Fruit fly (Drosophila melanogaster) whole organism, embryonic: ENCODE measurements around the gene Lamtor4.

ENCODE experiments used
- B-H1 ChIP-seq: fragments of 200-800 bp; sonication (Bioruptor generic); IDR thresholded peaks from 3 replicates; pipeline ENCODE4 v1.3.6; 2022; ENCODE audit warnings: missing biosample characterization, missing genetic modification characterization
- CG10321 ChIP-seq: fragments of 200-800 bp; sonication (Bioruptor generic); IDR thresholded peaks from 2 replicates; pipeline ENCODE4 v1.3.6; 2022; ENCODE audit warnings: missing biosample characterization, missing genetic modification characterization
- CG11560 ChIP-seq: fragments of 200-800 bp; sonication (Bioruptor generic); IDR thresholded peaks from 3 replicates; pipeline ENCODE4 v1.3.6; 2022; ENCODE audit warnings: missing biosample characterization, missing genetic modification characterization
- CG11696 ChIP-seq: fragments of 200-800 bp; sonication (Bioruptor generic); IDR thresholded peaks from 2 replicates; pipeline ENCODE4 v1.3.6; 2022; ENCODE audit warnings: missing biosample characterization, missing genetic modification characterization
- CG12219 ChIP-seq: fragments of 200-800 bp; sonication (Bioruptor generic); optimal IDR thresholded peaks from 3 replicates; lab custom pipeline; 2018; ENCODE audit warnings: missing biosample characterization, mild to moderate bottlenecking, missing genetic modification characterization
- CG12942 ChIP-seq: fragments of 200-800 bp; sonication (Bioruptor generic); optimal IDR thresholded peaks from 3 replicates; lab custom pipeline; 2016; ENCODE audit warnings: missing biosample characterization, missing genetic modification characterization
- CG14050 ChIP-seq: fragments of 200-800 bp; sonication (Bioruptor generic); IDR thresholded peaks from 3 replicates; pipeline ENCODE4 v1.3.6; 2022; ENCODE audit warnings: missing biosample characterization, missing genetic modification characterization
- CG15073 ChIP-seq: fragments of 200-800 bp; sonication (Bioruptor generic); optimal IDR thresholded peaks from 2 replicates; lab custom pipeline; 2016; ENCODE audit warnings: missing biosample characterization, missing genetic modification characterization
- CG15479 ChIP-seq: fragments of 200-800 bp; sonication (Bioruptor generic); optimal IDR thresholded peaks from 3 replicates; lab custom pipeline; 2019; ENCODE audit warnings: missing biosample characterization, mild to moderate bottlenecking, missing genetic modification characterization, moderate library complexity
- CG1602 ChIP-seq: fragments of 200-800 bp; sonication (Bioruptor generic); optimal IDR thresholded peaks from 3 replicates; lab custom pipeline; 2016; ENCODE audit warnings: missing biosample characterization, missing genetic modification characterization
- CG17186 ChIP-seq: fragments of 200-800 bp; sonication (Bioruptor generic); optimal IDR thresholded peaks from 3 replicates; lab custom pipeline; 2017; ENCODE audit warnings: missing biosample characterization, missing genetic modification reagents, missing genetic modification characterization
- CG17612 ChIP-seq: fragments of 200-800 bp; sonication (Bioruptor generic); IDR thresholded peaks from 2 replicates; pipeline ENCODE4 v1.3.6; 2022; ENCODE audit warnings: missing biosample characterization, missing genetic modification characterization
- CG18011 ChIP-seq: fragments of 200-800 bp; sonication (Bioruptor generic); optimal IDR thresholded peaks from 2 replicates; lab custom pipeline; 2017; ENCODE audit warnings: missing biosample characterization, missing genetic modification characterization, mild to moderate bottlenecking, moderate library complexity, missing genotype
- CG30020 ChIP-seq: fragments of 200-800 bp; optimal IDR thresholded peaks from 2 replicates; lab custom pipeline; 2019; ENCODE audit warnings: missing biosample characterization, mild to moderate bottlenecking, missing genetic modification characterization, moderate library complexity
- CG34224 ChIP-seq: fragments of 200-800 bp; sonication (Bioruptor generic); IDR thresholded peaks from 3 replicates; pipeline ENCODE4 v1.3.6; 2022; ENCODE audit warnings: missing biosample characterization, missing genetic modification characterization; ENCODE audit not compliant: partially characterized antibody
- CG3838 ChIP-seq: fragments of 200-800 bp; sonication (Bioruptor generic); optimal IDR thresholded peaks from 3 replicates; lab custom pipeline; 2016; ENCODE audit warnings: missing biosample characterization, missing genetic modification characterization
- CG3847 ChIP-seq: fragments of 200-800 bp; sonication (Bioruptor generic); IDR thresholded peaks from 2 replicates; pipeline ENCODE4 v1.3.6; 2022; ENCODE audit warnings: missing biosample characterization, missing genetic modification characterization
- CG4854 ChIP-seq: fragments of 200-800 bp; sonication (Bioruptor generic); optimal IDR thresholded peaks from 2 replicates; lab custom pipeline; 2016; ENCODE audit warnings: missing biosample characterization, missing genetic modification characterization, inconsistent platforms
- CG6854 ChIP-seq: fragments of 200-800 bp; sonication (Bioruptor generic); optimal IDR thresholded peaks from 3 replicates; lab custom pipeline; 2017; ENCODE audit warnings: missing biosample characterization, mild to moderate bottlenecking, missing genetic modification characterization
- CG7357 ChIP-seq: fragments of 200-800 bp; sonication (Bioruptor generic); IDR thresholded peaks from 3 replicates; pipeline ENCODE4 v1.3.6; 2022; ENCODE audit warnings: missing biosample characterization, missing genetic modification characterization
- CG8944 ChIP-seq: fragments of 200-800 bp; sonication (Bioruptor generic); optimal IDR thresholded peaks from 3 replicates; lab custom pipeline; 2016; ENCODE audit warnings: missing biosample characterization, missing genetic modification characterization
- CG9817 ChIP-seq: fragments of 200-800 bp; sonication (Bioruptor generic); optimal IDR thresholded peaks from 2 replicates; lab custom pipeline; 2018; ENCODE audit warnings: missing biosample characterization, mild to moderate bottlenecking, missing genetic modification characterization, moderate library complexity
- CG9932 ChIP-seq: fragments of 200-800 bp; sonication (Bioruptor generic); IDR thresholded peaks from 2 replicates; pipeline ENCODE4 v1.3.6; 2022; ENCODE audit warnings: missing biosample characterization, missing genetic modification characterization
- D ChIP-seq, 2 experiments: fragments of 200-800 bp in 1 of 2; fragments of >200 bp in 1 of 2; sonication (Bioruptor generic) in 1 of 2; optimal IDR thresholded peaks; 2 replicates in 1 of 2; 3 replicates in 1 of 2; lab custom pipeline; 2017; ENCODE audit warnings: mild to moderate bottlenecking in 1 of 2, missing biosample characterization in 1 of 2, missing genetic modification characterization in 1 of 2, missing genetic modification reagents in 1 of 2
- Gsc ChIP-seq: fragments of 200-800 bp; sonication (Bioruptor generic); IDR thresholded peaks from 2 replicates; pipeline ENCODE4 v1.3.6; 2022; ENCODE audit warnings: missing biosample characterization, missing genetic modification characterization
- Gug ChIP-seq: fragments of 200-800 bp; sonication (Bioruptor generic); IDR thresholded peaks from 4 replicates; pipeline ENCODE4 v1.3.6; 2022; ENCODE audit warnings: missing biosample characterization, missing genetic modification characterization
- Hey ChIP-seq: fragments of 200-800 bp; sonication (Bioruptor generic); optimal IDR thresholded peaks from 3 replicates; lab custom pipeline; 2018; ENCODE audit warnings: missing biosample characterization, mild to moderate bottlenecking, missing genetic modification characterization
- Nf-YA ChIP-seq: fragments of 200-800 bp; sonication (Bioruptor generic); IDR thresholded peaks from 2 replicates; pipeline ENCODE4 v1.3.6; 2022; ENCODE audit warnings: missing biosample characterization, missing genetic modification characterization
- Rx ChIP-seq: fragments of 200-800 bp; sonication (Bioruptor generic); IDR thresholded peaks from 2 replicates; pipeline ENCODE4 v1.3.6; 2022; ENCODE audit warnings: missing biosample characterization, missing genetic modification characterization
- Scr ChIP-seq: fragments of 200-800 bp; sonication (Bioruptor generic); IDR thresholded peaks from 2 replicates; pipeline ENCODE4 v1.3.6; 2022; ENCODE audit warnings: missing biosample characterization, missing genetic modification characterization; ENCODE audit not compliant: partially characterized antibody
- Stat92E ChIP-seq, 3 experiments: fragments of >200 bp in 2 of 3; fragments of 200-800 bp in 1 of 3; sonication (Bioruptor generic) in 1 of 3; optimal IDR thresholded peaks; 2 replicates each; lab custom pipeline; 2017 to 2019; ENCODE audit warnings: missing biosample characterization in 3 of 3, missing genetic modification characterization in 3 of 3, mild to moderate bottlenecking in 1 of 3, moderate library complexity in 1 of 3
- Vsx1 ChIP-seq: fragments of 200-800 bp; sonication (Bioruptor generic); optimal IDR thresholded peaks from 2 replicates; lab custom pipeline; 2017; ENCODE audit warnings: missing biosample characterization, mild to moderate bottlenecking, missing genetic modification characterization, missing genetic modification reagents
- bcd ChIP-seq: fragments of 200-800 bp; sonication (Bioruptor generic); optimal IDR thresholded peaks from 2 replicates; lab custom pipeline; 2017; ENCODE audit warnings: missing biosample characterization, mild to moderate bottlenecking, missing genetic modification characterization
- bsh ChIP-seq, 2 experiments: fragments of 200-800 bp; sonication (Bioruptor generic); optimal IDR thresholded peaks; 2 replicates each; lab custom pipeline; 2017 to 2018; ENCODE audit warnings: mild to moderate bottlenecking in 2 of 2, missing biosample characterization in 2 of 2, missing genetic modification characterization in 2 of 2, moderate library complexity in 1 of 2
- cas ChIP-seq: fragments of 200-800 bp; sonication (Bioruptor generic); IDR thresholded peaks from 2 replicates; pipeline ENCODE4 v1.3.6; 2022; ENCODE audit warnings: missing biosample characterization, missing genetic modification characterization
- dan ChIP-seq: fragments of 200-800 bp; sonication (Bioruptor generic); IDR thresholded peaks from 2 replicates; pipeline ENCODE4 v1.3.6; 2022; ENCODE audit warnings: missing biosample characterization, missing genetic modification characterization
- dm ChIP-seq: fragments of 200-800 bp; sonication (Bioruptor generic); optimal IDR thresholded peaks from 3 replicates; lab custom pipeline; 2016; ENCODE audit warnings: missing biosample characterization, missing genetic modification characterization
- dysf ChIP-seq: fragments of 200-800 bp; sonication (Bioruptor generic); IDR thresholded peaks from 3 replicates; pipeline ENCODE4 v1.3.6; 2022; ENCODE audit warnings: missing biosample characterization, missing genetic modification characterization
- ems ChIP-seq: fragments of 200-800 bp; sonication (Bioruptor generic); optimal IDR thresholded peaks from 3 replicates; lab custom pipeline; 2016; ENCODE audit warnings: missing biosample characterization, missing genetic modification characterization
- fru ChIP-seq: fragments of >200 bp; optimal IDR thresholded peaks from 2 replicates; lab custom pipeline; 2017
- gfzf ChIP-seq: fragments of 200-800 bp; sonication (Bioruptor generic); optimal IDR thresholded peaks from 2 replicates; lab custom pipeline; 2016; ENCODE audit warnings: missing biosample characterization, mild to moderate bottlenecking, missing genetic modification characterization, moderate library complexity
- gt ChIP-seq: fragments of 200-800 bp; sonication (Bioruptor generic); IDR thresholded peaks from 2 replicates; pipeline ENCODE4 v1.3.6; 2022; ENCODE audit warnings: missing biosample characterization, missing genetic modification characterization
- inv ChIP-seq: fragments of 200-800 bp; sonication (Bioruptor generic); IDR thresholded peaks from 2 replicates; pipeline ENCODE4 v1.3.6; 2022; ENCODE audit warnings: missing biosample characterization, missing genetic modification characterization; ENCODE audit not compliant: partially characterized antibody
- jing ChIP-seq: fragments of 200-800 bp; sonication (Bioruptor generic); optimal IDR thresholded peaks from 2 replicates; lab custom pipeline; 2018; ENCODE audit warnings: missing biosample characterization, mild to moderate bottlenecking, missing genetic modification characterization
- peb ChIP-seq: fragments of 200-800 bp; sonication (Bioruptor generic); IDR thresholded peaks from 2 replicates; pipeline ENCODE4 v1.3.6; 2022; ENCODE audit warnings: missing biosample characterization, missing genetic modification characterization
- prd ChIP-seq, 3 experiments: fragments of >200 bp in 2 of 3; fragments of 200-800 bp in 1 of 3; sonication (Bioruptor generic) in 1 of 3; optimal IDR thresholded peaks in 2 of 3; IDR thresholded peaks in 1 of 3; 2 replicates in 2 of 3; 3 replicates in 1 of 3; pipeline versions ENCODE4 v1.3.6 to Lab custom; 2017 to 2022; ENCODE audit warnings: missing biosample characterization in 1 of 3, missing genetic modification characterization in 1 of 3
- sens-2 ChIP-seq: fragments of 200-800 bp; sonication (Bioruptor generic); IDR thresholded peaks from 2 replicates; pipeline ENCODE4 v1.3.6; 2022; ENCODE audit warnings: missing biosample characterization, missing genetic modification characterization
- tap ChIP-seq: fragments of 200-800 bp; optimal IDR thresholded peaks from 3 replicates; lab custom pipeline; 2019; ENCODE audit warnings: missing biosample characterization, mild to moderate bottlenecking, missing genetic modification characterization, moderate library complexity
- toy ChIP-seq: fragments of 200-800 bp; sonication (Bioruptor generic); IDR thresholded peaks from 2 replicates; pipeline ENCODE4 v1.3.6; 2022; ENCODE audit warnings: missing biosample characterization, missing genetic modification characterization
- wdn ChIP-seq: fragments of 200-800 bp; sonication (Bioruptor generic); IDR thresholded peaks from 2 replicates; pipeline ENCODE4 v1.3.6; 2022; ENCODE audit warnings: missing biosample characterization, missing genetic modification characterization

The Lamtor4 gene

DNA sequence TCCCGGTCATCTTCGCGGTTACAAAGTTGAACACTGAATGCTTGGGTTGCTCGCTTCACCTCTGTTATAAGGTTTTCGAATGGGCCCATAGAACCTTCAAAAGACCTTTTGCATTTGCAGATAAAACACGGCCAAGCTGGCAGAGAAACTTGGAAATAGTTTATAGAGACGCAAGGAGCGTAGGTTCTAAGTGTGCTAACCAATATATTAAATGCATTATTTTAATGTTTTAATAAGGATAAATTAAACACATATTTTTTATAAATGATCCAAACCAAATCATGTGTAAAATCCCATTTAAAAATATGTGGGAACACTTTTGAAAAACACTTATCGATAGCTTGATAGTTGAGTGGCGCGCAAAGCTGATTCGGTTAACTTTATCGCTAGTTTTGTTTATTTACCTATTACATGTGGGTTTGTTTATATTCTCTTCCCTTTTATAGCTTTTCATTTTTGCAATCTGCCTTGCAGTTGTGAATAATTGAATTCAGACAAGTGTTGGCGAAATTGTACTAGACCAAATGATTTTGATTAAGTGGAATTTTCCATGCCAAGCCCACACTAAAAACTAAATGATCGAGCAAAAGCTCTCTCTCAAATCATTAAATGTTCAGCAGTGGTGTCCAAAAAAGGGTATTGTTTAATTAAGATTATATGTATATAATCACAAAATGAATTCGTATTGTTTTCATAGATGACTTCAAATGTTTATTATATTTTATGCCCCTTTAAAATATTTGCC is 43.5 kb downstream of the Lamtor4 start, which contains the start of gene CG12766 (continued):
- TF ChIP-seq Rx (GFP tag; lab: Robert Waterston, UW), result no peak
- no peak for TF ChIP-seq CG12942
- TF ChIP-seq Scr (GFP tag; lab: Robert Waterston, UW), result peak; percentile 64
- no peak for TF ChIP-seq toy
- no peak for TF ChIP-seq Gsc
- no peak for TF ChIP-seq tap
- TF ChIP-seq CG17186 (GFP tag; lab: Kevin White, UChicago), result no peak
- TF ChIP-seq prd (optimal IDR thresholded peaks at IDR 0.05; lab: Kevin White, UChicago), result no peak
- 0 out of 3 replicates have a peak, but pooled peaks have one; percentile 5 for TF ChIP-seq prd (GFP tag; IDR thresholded peaks at IDR 0.05; lab: Robert Waterston, UW)
- TF ChIP-seq CG9817 (tag; lab: Kevin White, UChicago), result no peak
- no peak for TF ChIP-seq sens-2 (GFP tag; lab: Robert Waterston, UW)
- no peak for TF ChIP-seq bcd (GFP tag; lab: Kevin White, UChicago)
- peak; percentile 38; the same call in 1 of the 2 replicates for TF ChIP-seq CG9932 (GFP tag; lab: Robert Waterston, UW)
- no peak for TF ChIP-seq CG15073 (GFP tag; lab: Kevin White, UChicago)
- TF ChIP-seq gt, result no peak
- TF ChIP-seq bsh (GFP tag; optimal IDR thresholded peaks at IDR 0.05; lab: Kevin White, UChicago), result no peak
- no peak for TF ChIP-seq CG11696 (GFP tag; lab: Robert Waterston, UW)
- TF ChIP-seq CG11560, result no peak
- TF ChIP-seq wdn (GFP tag; lab: Robert Waterston, UW), result no peak
- no peak for TF ChIP-seq CG30020 (tag; lab: Kevin White, UChicago)
- TF ChIP-seq peb (GFP tag; lab: Robert Waterston, UW), result peak; percentile 29; the same call in 1 of the 2 replicates
- TF ChIP-seq CG3838 (GFP tag; lab: Kevin White, UChicago), result no peak
- no peak for TF ChIP-seq CG10321
- TF ChIP-seq CG1602 (GFP tag; lab: Kevin White, UChicago), result no peak
- TF ChIP-seq Hey, result no peak
- no peak for TF ChIP-seq cas
- no peak for TF ChIP-seq ems
- TF ChIP-seq CG18011 (GFP tag; lab: Kevin White, UChicago), result no peak
- TF ChIP-seq inv (GFP tag; lab: Robert Waterston, UW), result no peak
- no peak for TF ChIP-seq Stat92E (GFP tag; optimal IDR thresholded peaks at IDR 0.05; lab: Kevin White, UChicago)
- no peak for TF ChIP-seq CG8944 (GFP tag; lab: Kevin White, UChicago)
- no peak for TF ChIP-seq CG12219 (GFP tag; lab: Kevin White, UChicago)
- TF ChIP-seq Nf-YA (GFP tag; lab: Robert Waterston, UW), result no peak
- no peak for TF ChIP-seq Vsx1
- TF ChIP-seq CG15479 (GFP tag; lab: Kevin White, UChicago), result no peak
- no peak for TF ChIP-seq CG6854
- no peak for TF ChIP-seq jing (GFP tag; lab: Kevin White, UChicago)
- TF ChIP-seq dan (GFP tag; lab: Robert Waterston, UW), result no peak
- no peak for TF ChIP-seq CG4854 (GFP tag; lab: Kevin White, UChicago)
- peak; percentile 35 for TF ChIP-seq gfzf (GFP tag; lab: Kevin White, UChicago)
- no peak for TF ChIP-seq B-H1 (GFP tag; lab: Robert Waterston, UW)
- TF ChIP-seq dysf (GFP tag; lab: Robert Waterston, UW), result peak; percentile 23; the same call in 1 of the 3 replicates
- no peak for TF ChIP-seq CG3847 (GFP tag; lab: Robert Waterston, UW)
- TF ChIP-seq D (optimal IDR thresholded peaks at IDR 0.05; lab: Kevin White, UChicago), result no peak
- no peak for TF ChIP-seq D (GFP tag; optimal IDR thresholded peaks at IDR 0.05; lab: Kevin White, UChicago)
- no peak for TF ChIP-seq Gug
- no peak for TF ChIP-seq fru
- TF ChIP-seq CG7357 (GFP tag; lab: Robert Waterston, UW), result no peak
- no peak for TF ChIP-seq CG17612 (GFP tag; lab: Robert Waterston, UW)
- TF ChIP-seq CG14050 (GFP tag; lab: Robert Waterston, UW), result no peak
- peak; percentile 75 for TF ChIP-seq CG34224 (GFP tag; lab: Robert Waterston, UW)
- TF ChIP-seq dm (GFP tag; lab: Kevin White, UChicago), result no peak
